Worm (Caenorhabditis elegans) whole organism, early embryonic: ENCODE results near the gene C46F2.1.

Source experiments
- B0310.2 ChIP-seq: sonication (generic microtip); optimal IDR thresholded peaks from 2 replicates; lab custom pipeline; 2016; ENCODE audit warnings: mild to moderate bottlenecking, missing genetic modification characterization, missing compliant biosample characterization
- F13C5.2 ChIP-seq: sonication (generic microtip); optimal IDR thresholded peaks from 2 replicates; lab custom pipeline; 2017; ENCODE audit warnings: mild to moderate bottlenecking, missing genetic modification characterization, inconsistent platforms, missing compliant biosample characterization
- aly-1 ChIP-seq: sonication (generic microtip); optimal IDR thresholded peaks from 2 replicates; lab custom pipeline; 2016; ENCODE audit warnings: missing genetic modification characterization, missing compliant biosample characterization
- ama-1 ChIP-seq: fragments of 150-350 bp; optimal IDR thresholded peaks from 2 replicates; lab custom pipeline; 2014
- ceh-13 ChIP-seq: fragments of 200-800 bp; sonication (Bioruptor generic); optimal IDR thresholded peaks from 2 replicates; lab custom pipeline; 2018; ENCODE audit warnings: mild to moderate bottlenecking, missing genetic modification characterization, missing compliant biosample characterization
- ets-7 ChIP-seq: sonication (generic microtip); optimal IDR thresholded peaks from 2 replicates; lab custom pipeline; 2016; ENCODE audit warnings: missing genotype, missing genetic modification characterization, missing compliant biosample characterization
- flt-1 ChIP-seq: fragments of 200-800 bp; sonication (Bioruptor generic); IDR thresholded peaks from 2 replicates; pipeline ENCODE4 v1.3.6; 2022; ENCODE audit warnings: missing genetic modification characterization, missing compliant biosample characterization
- hmbx-1 ChIP-seq: sonication (generic microtip); optimal IDR thresholded peaks from 2 replicates; lab custom pipeline; 2016; ENCODE audit warnings: mild to moderate bottlenecking, missing genetic modification characterization, missing compliant biosample characterization
- hmg-4 ChIP-seq: fragments of 200-800 bp; sonication (Bioruptor generic); optimal IDR thresholded peaks from 2 replicates; lab custom pipeline; 2018; ENCODE audit warnings: mild to moderate bottlenecking, missing genetic modification characterization, missing compliant biosample characterization
- hnd-1 ChIP-seq: sonication (generic microtip); optimal IDR thresholded peaks from 2 replicates; lab custom pipeline; 2016; ENCODE audit warnings: missing genetic modification characterization, missing compliant biosample characterization
- tbx-37 ChIP-seq: fragments of 200-800 bp; sonication (Bioruptor generic); conservative IDR thresholded peaks from 2 replicates; pipeline ENCODE4 v1.3.6; 2022; ENCODE audit warnings: missing genetic modification reagents, missing genetic modification characterization, missing compliant biosample characterization
- tra-4 ChIP-seq: sonication (generic microtip); optimal IDR thresholded peaks from 2 replicates; lab custom pipeline; 2017; ENCODE audit warnings: missing genetic modification characterization, missing compliant biosample characterization

Gene C46F2.1

DNA sequence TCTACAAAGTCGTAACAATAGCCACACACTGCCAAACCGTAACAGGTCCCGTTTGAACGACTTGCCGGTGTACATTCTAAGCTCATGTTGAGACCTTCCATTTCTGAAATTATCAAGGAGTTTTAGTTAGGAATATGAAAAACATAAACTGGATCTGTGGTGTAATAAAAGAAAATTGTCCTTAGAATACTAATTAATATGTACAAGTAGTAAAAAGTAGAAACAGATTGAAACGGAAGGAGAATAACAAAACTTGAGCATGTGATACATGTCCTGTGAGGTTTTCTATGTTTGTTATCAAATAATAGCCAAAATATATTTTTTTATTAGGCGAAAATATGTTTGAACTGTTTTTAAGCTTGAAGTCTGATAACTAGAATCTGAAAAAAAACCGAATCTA is 51.7 kb downstream of the C46F2.1 start, which contains the start of gene frpr-1:
TSS of gene frpr-1 (minus strand) at position 101 of the 400 bp plus-strand sequence.
- no peak for TF ChIP-seq ama-1 (lab: Kevin White, UChicago)
- no peak for TF ChIP-seq flt-1
- no peak for TF ChIP-seq tra-4 (tag; lab: Kevin White, UChicago)
- TF ChIP-seq B0310.2 (tag; lab: Kevin White, UChicago): no peak
- TF ChIP-seq tbx-37 (GFP tag; lab: Robert Waterston, UW): no peak
- no peak for TF ChIP-seq ceh-13
- no peak for TF ChIP-seq hnd-1
- TF ChIP-seq F13C5.2 (tag; lab: Kevin White, UChicago): no peak
- no peak for TF ChIP-seq hmg-4
- no peak for TF ChIP-seq aly-1 (tag; lab: Kevin White, UChicago)
- no peak for TF ChIP-seq hmbx-1 (tag; lab: Kevin White, UChicago)
- TF ChIP-seq ets-7 (tag; lab: Kevin White, UChicago): no peak
